Fruit fly (Drosophila melanogaster) whole organism: ENCODE measurements around the gene CG13784.

Experiments
- pan ChIP-seq: fragments of >200 bp; optimal IDR thresholded peaks from 2 replicates; lab custom pipeline; 2017
- usp ChIP-seq: fragments of >200 bp; optimal IDR thresholded peaks from 2 replicates; lab custom pipeline; 2017; ENCODE audit warnings: missing biosample characterization, missing genetic modification characterization, mixed read lengths

- TF ChIP-seq pan (lab: Kevin White, UChicago) (no peak), usp (GFP tag; lab: Kevin White, UChicago) (no peak)
Observed at dm6 chr2L:7242240-7242793, 22.5 kb upstream of the CG13784 start.
